Fruit fly (Drosophila melanogaster): ENCODE data around the gene CG31626.

DNA sequence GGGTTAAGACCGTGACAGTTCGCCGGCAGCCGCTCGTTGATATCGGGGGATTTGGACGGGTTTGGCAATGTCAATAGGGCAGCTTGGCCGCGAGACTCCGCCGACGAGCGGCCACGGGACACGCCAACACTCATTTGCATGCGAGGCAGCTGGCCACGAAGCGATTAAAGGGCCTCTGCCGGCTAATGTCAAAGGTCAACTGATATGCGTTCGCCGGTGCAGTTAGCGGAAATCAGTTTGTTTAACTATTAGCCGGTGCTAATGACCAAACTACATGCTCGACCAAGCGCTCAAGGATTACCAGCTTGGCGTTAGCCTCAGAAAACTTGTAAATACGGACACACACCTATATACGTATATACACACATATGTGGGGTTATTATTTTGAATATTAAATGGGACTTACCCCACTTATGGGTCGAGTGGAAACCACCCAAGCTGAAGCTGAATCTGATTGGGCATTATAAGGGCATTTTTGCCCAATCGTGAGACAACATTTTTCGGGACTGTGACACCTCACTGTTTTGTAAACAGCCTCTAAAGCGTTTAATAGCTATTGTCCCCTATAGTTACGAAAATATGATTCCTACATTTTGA, 2.0 kb downstream of the CG31626 start:
- no peak for TF ChIP-seq pan (optimal IDR thresholded peaks at IDR 0.05)
- TF ChIP-seq usp (GFP tag; optimal IDR thresholded peaks at IDR 0.05): no peak
- no peak for TF ChIP-seq Dll (optimal IDR thresholded peaks at IDR 0.05)
- TF ChIP-seq EcR (GFP tag; optimal IDR thresholded peaks at IDR 0.05): no peak
- TF ChIP-seq CG8478 (optimal IDR thresholded peaks at IDR 0.05): no peak
- no peak for TF ChIP-seq psq (optimal IDR thresholded peaks at IDR 0.05)

All from whole organism.